Worm (Caenorhabditis elegans) whole organism, L4 larva: Measurements from ENCODE around the gene F54B11.8.

Source experiments
- Y105C5A.15 ChIP-seq: fragments of 200-800 bp; sonication (Bioruptor generic); IDR thresholded peaks from 2 replicates; pipeline ENCODE4 v1.3.6; 2022; ENCODE audit warnings: missing genetic modification characterization, missing compliant biosample characterization
- Y48G9A.11 ChIP-seq: fragments of 200-800 bp; sonication (Bioruptor generic); IDR thresholded peaks from 2 replicates; pipeline ENCODE4 v1.3.6; 2022; ENCODE audit warnings: missing genetic modification reagents, missing genetic modification characterization, missing compliant biosample characterization
- aly-2 ChIP-seq: sonication (generic microtip); optimal IDR thresholded peaks from 2 replicates; lab custom pipeline; 2018; ENCODE audit warnings: missing biosample characterization, missing genetic modification characterization
- attf-4 ChIP-seq: sonication (generic microtip); optimal IDR thresholded peaks from 3 replicates; lab custom pipeline; 2017; ENCODE audit warnings: missing biosample characterization, missing genetic modification characterization
- egl-27 ChIP-seq: sonication (generic microtip); optimal IDR thresholded peaks from 3 replicates; lab custom pipeline; 2017; ENCODE audit warnings: missing biosample characterization, missing genetic modification reagents, missing genetic modification characterization
- fkh-10 ChIP-seq: fragments of 150-350 bp; optimal IDR thresholded peaks from 2 replicates; lab custom pipeline; 2014; ENCODE audit warnings: missing biosample characterization, missing genetic modification reagents, missing genetic modification characterization
- lin-13 ChIP-seq: fragments of 150-350 bp; optimal IDR thresholded peaks from 2 replicates; lab custom pipeline; 2014; ENCODE audit warnings: missing biosample characterization, missing genetic modification reagents, missing genetic modification characterization
- lsy-2 ChIP-seq, 2 experiments: fragments of 150-350 bp in 1 of 2; sonication (generic microtip) in 1 of 2; optimal IDR thresholded peaks; 2 replicates each; lab custom pipeline; 2014 to 2017; ENCODE audit warnings: missing biosample characterization in 2 of 2, missing genetic modification characterization in 2 of 2
- nhr-76 ChIP-seq: fragments of 150-350 bp; optimal IDR thresholded peaks from 2 replicates; lab custom pipeline; 2014; ENCODE audit warnings: missing biosample characterization, missing genetic modification characterization
- pha-4 ChIP-seq, 2 experiments: fragments of 150-350 bp in 1 of 2; fragments of 200-800 bp in 1 of 2; sonication (Bioruptor generic) in 1 of 2; IDR thresholded peaks in 1 of 2; optimal IDR thresholded peaks in 1 of 2; 2 replicates each; pipeline versions ENCODE4 v1.3.6 to Lab custom; 2014 to 2022; ENCODE audit warnings: missing genetic modification characterization in 2 of 2, missing genetic modification reagents in 2 of 2, missing biosample characterization in 1 of 2, missing compliant biosample characterization in 1 of 2
- skn-1 ChIP-seq: fragments of 150-350 bp; optimal IDR thresholded peaks from 2 replicates; lab custom pipeline; 2014; ENCODE audit warnings: missing biosample characterization, missing genetic modification characterization
- zfp-2 ChIP-seq: sonication (generic microtip); optimal IDR thresholded peaks from 2 replicates; lab custom pipeline; 2016; ENCODE audit warnings: mild to moderate bottlenecking, missing genetic modification characterization, missing compliant biosample characterization

ce11 chrX:13631122-13631672, 27.5 kb upstream of the F54B11.8 start, which contains the start of gene nlg-1:
- no peak for TF ChIP-seq Y48G9A.11 (GFP tag; lab: Robert Waterston, UW)
- TF ChIP-seq pha-4 (GFP tag; IDR thresholded peaks at IDR 0.05; lab: Robert Waterston, UW) = no peak
- TF ChIP-seq pha-4 (tag; optimal IDR thresholded peaks at IDR 0.05; lab: Kevin White, UChicago) = no peak
- no peak for TF ChIP-seq lin-13 (GFP tag; lab: Kevin White, UChicago)
- TF ChIP-seq zfp-2 = no peak
- TF ChIP-seq egl-27 (tag; lab: Kevin White, UChicago) = no peak
- TF ChIP-seq lsy-2 (tag; optimal IDR thresholded peaks at IDR 0.05; lab: Kevin White, UChicago) = no peak
- TF ChIP-seq skn-1 (tag; lab: Kevin White, UChicago) = no peak
- no peak for TF ChIP-seq aly-2 (tag; lab: Kevin White, UChicago)
- peak; percentile 66 for TF ChIP-seq fkh-10 (GFP tag; lab: Kevin White, UChicago)
- no peak for TF ChIP-seq nhr-76 (tag; lab: Kevin White, UChicago)
- no peak for TF ChIP-seq Y105C5A.15 (GFP tag; lab: Robert Waterston, UW)
- TF ChIP-seq attf-4 (tag; lab: Kevin White, UChicago) = no peak
